Fruit fly (Drosophila melanogaster) Kc167 (cell line): ENCODE data around the gene CG18558.

ENCODE experiments used
- Myc ChIP-seq: fragments of >200 bp; optimal IDR thresholded peaks from 2 replicates; lab custom pipeline; 2017; ENCODE audit warnings: missing external identifiers
- Sin3A ChIP-seq: fragments of >200 bp; optimal IDR thresholded peaks from 2 replicates; lab custom pipeline; 2018; ENCODE audit warnings: missing external identifiers
- h ChIP-seq: fragments of >200 bp; optimal IDR thresholded peaks from 3 replicates; lab custom pipeline; 2018; ENCODE audit warnings: missing external identifiers
- insv ChIP-seq: fragments of >200 bp; optimal IDR thresholded peaks from 3 replicates; lab custom pipeline; 2018; ENCODE audit warnings: missing external identifiers
- psq ChIP-seq: fragments of >200 bp; optimal IDR thresholded peaks from 2 replicates; lab custom pipeline; 2017; ENCODE audit warnings: missing external identifiers
- ttk ChIP-seq: sonication (Bioruptor generic); optimal IDR thresholded peaks from 2 replicates; lab custom pipeline; 2017; ENCODE audit warnings: missing external identifiers

The CG18558 gene

dm6 chr2L:2865560-2866309 is 21.4 kb upstream of the CG18558 start:
- TF ChIP-seq psq (no peak), Myc (lab: Kevin White, UChicago) (no peak), ttk (lab: Kevin White, UChicago) (no peak), h (lab: Kevin White, UChicago) (no peak), insv (no peak), Sin3A (no peak)

- no peak for TF ChIP-seq Sin3A
- no peak for TF ChIP-seq Myc (lab: Kevin White, UChicago)
These were observed 20.3 kb upstream of the CG18558 start for dm6 chr2L:2864601-2865000.

- TF ChIP-seq Myc (lab: Kevin White, UChicago) (no peak), h (lab: Kevin White, UChicago) (no peak), insv (no peak), psq (no peak), ttk (lab: Kevin White, UChicago) (no peak), Sin3A (no peak)
These were observed 18.3 kb upstream of the CG18558 start for dm6 chr2L:2862621-2862962.

dm6 chr2L:2861885-2862620 is 17.7 kb upstream of the CG18558 start:
- TF ChIP-seq ttk (lab: Kevin White, UChicago): no peak
- no peak for TF ChIP-seq psq
- no peak for TF ChIP-seq Sin3A
- TF ChIP-seq Myc (lab: Kevin White, UChicago): no peak

dm6 chr2L:2861140-2861884 is 17.0 kb upstream of the CG18558 start:
- TF ChIP-seq Sin3A: no peak
- TF ChIP-seq Myc (lab: Kevin White, UChicago): no peak
- TF ChIP-seq h (lab: Kevin White, UChicago): no peak
- TF ChIP-seq insv: no peak
- TF ChIP-seq psq: no peak
- no peak for TF ChIP-seq ttk (lab: Kevin White, UChicago)

dm6 chr2L:2857862-2858734 is 13.8 kb upstream of the CG18558 start:
- TF ChIP-seq psq (no peak), h (lab: Kevin White, UChicago) (no peak), ttk (lab: Kevin White, UChicago) (no peak), insv (no peak), Sin3A (no peak), Myc (lab: Kevin White, UChicago) (no peak)

- TF ChIP-seq h (lab: Kevin White, UChicago) (no peak), insv (no peak), ttk (lab: Kevin White, UChicago) (no peak), psq (no peak), Sin3A (no peak), Myc (lab: Kevin White, UChicago) (no peak)
These were observed 12.8 kb upstream of the CG18558 start, which contains the start of gene CG2991 for dm6 chr2L:2856960-2857584. Gene CG2991, plus strand, starts transcription at chr2L:2857164.

dm6 chr2L:2855773-2856615 is 11.7 kb upstream of the CG18558 start, which contains the start of the genes CG3104 and RpS21:
Gene CG3104, minus strand, starts transcription at chr2L:2855778.
Gene RpS21, plus strand, starts transcription at chr2L:2856070.
- TF ChIP-seq insv (no peak), h (lab: Kevin White, UChicago) (no peak), psq (no peak), Myc (lab: Kevin White, UChicago) (no peak), Sin3A (no peak), ttk (lab: Kevin White, UChicago) (no peak)

- TF ChIP-seq insv (no peak), ttk (lab: Kevin White, UChicago) (no peak), h (lab: Kevin White, UChicago) (no peak), Sin3A (no peak), psq (no peak), Myc (lab: Kevin White, UChicago) (no peak)
These were observed 11.0 kb upstream of the CG18558 start for dm6 chr2L:2855204-2855768.

dm6 chr2L:2851589-2851988 is 7.3 kb upstream of the CG18558 start:
- TF ChIP-seq h (lab: Kevin White, UChicago) (no peak), ttk (lab: Kevin White, UChicago) (no peak)
